Worm (Caenorhabditis elegans) whole organism, L4 larva: ENCODE measurements around the gene K06H7.7.

Experiments used
- aly-2 ChIP-seq: sonication (generic microtip); optimal IDR thresholded peaks from 2 replicates; lab custom pipeline; 2018; ENCODE audit warnings: missing biosample characterization, missing genetic modification characterization
- daf-12 ChIP-seq: fragments of 150-350 bp; optimal IDR thresholded peaks from 2 replicates; lab custom pipeline; 2014; ENCODE audit warnings: missing biosample characterization, missing genetic modification reagents, missing genetic modification characterization
- lin-15B ChIP-seq: fragments of 150-350 bp; sonication (generic microtip); optimal IDR thresholded peaks from 3 replicates; lab custom pipeline; 2014; ENCODE audit warnings: missing biosample characterization, missing genetic modification characterization
- lsy-2 ChIP-seq, 2 experiments: fragments of 150-350 bp in 1 of 2; sonication (generic microtip) in 1 of 2; optimal IDR thresholded peaks; 2 replicates each; lab custom pipeline; 2014 to 2017; ENCODE audit warnings: missing biosample characterization in 2 of 2, missing genetic modification characterization in 2 of 2
- nhr-11 ChIP-seq: fragments of 150-350 bp; optimal IDR thresholded peaks from 2 replicates; lab custom pipeline; 2014; ENCODE audit warnings: missing biosample characterization, missing genetic modification characterization
- pha-4 ChIP-seq, 2 experiments: fragments of 150-350 bp in 1 of 2; fragments of 200-800 bp in 1 of 2; sonication (Bioruptor generic) in 1 of 2; IDR thresholded peaks in 1 of 2; optimal IDR thresholded peaks in 1 of 2; 2 replicates each; pipeline versions ENCODE4 v1.3.6 to Lab custom; 2014 to 2022; ENCODE audit warnings: missing genetic modification characterization in 2 of 2, missing genetic modification reagents in 2 of 2, missing biosample characterization in 1 of 2, missing compliant biosample characterization in 1 of 2
- unc-62 ChIP-seq, 3 experiments: fragments of 150-350 bp in 1 of 3; sonication (generic microtip); optimal IDR thresholded peaks in 2 of 3; peaks in 1 of 3; 1 replicate in 1 of 3; 2 replicates in 2 of 3; lab custom pipeline; 2014 to 2017; ENCODE audit warnings: missing biosample characterization in 3 of 3, missing genetic modification characterization in 3 of 3, missing genetic modification reagents in 3 of 3, missing genotype in 1 of 3
- zfp-2 ChIP-seq: sonication (generic microtip); optimal IDR thresholded peaks from 2 replicates; lab custom pipeline; 2016; ENCODE audit warnings: mild to moderate bottlenecking, missing genetic modification characterization, missing compliant biosample characterization

ce11 chrIII:8044187-8044586 lies 41.1 kb downstream of the K06H7.7 start, which contains the start of gene K12H4.5:
- TF ChIP-seq zfp-2 (no peak), pha-4 (GFP tag; IDR thresholded peaks at IDR 0.05; lab: Robert Waterston, UW) (no peak), pha-4 (tag; optimal IDR thresholded peaks at IDR 0.05; lab: Kevin White, UChicago) (no peak), aly-2 (no peak), lin-15B (no peak), daf-12 (tag; lab: Kevin White, UChicago) (no peak), lsy-2 (tag; optimal IDR thresholded peaks at IDR 0.05; lab: Kevin White, UChicago) (no peak), unc-62 (GFP tag; optimal IDR thresholded peaks at IDR 0.05 in 1 of 2; lab: Kevin White, UChicago) (no peak), unc-62 (tag; optimal IDR thresholded peaks at IDR 0.05; lab: Kevin White, UChicago) (no peak), nhr-11 (tag; lab: Kevin White, UChicago) (no peak)
